Fruit fly (Drosophila melanogaster) whole organism, wandering third instar larva: ENCODE measurements around the gene ova.
A peak's percentile ranks its signal among the peaks of the same experiment; 100 is the strongest.

Experiments used
- Abd-B ChIP-seq: fragments of >200 bp; optimal IDR thresholded peaks from 2 replicates; lab custom pipeline; 2017; ENCODE audit warnings: missing biosample characterization, missing genetic modification characterization
- CG32264 ChIP-seq: fragments of 200-800 bp; sonication (Bioruptor generic); optimal IDR thresholded peaks from 2 replicates; lab custom pipeline; 2016; ENCODE audit warnings: missing biosample characterization, missing genetic modification characterization
- CG9705 ChIP-seq: fragments of 200-800 bp; sonication (Bioruptor generic); optimal IDR thresholded peaks from 2 replicates; lab custom pipeline; 2018; ENCODE audit warnings: missing biosample characterization, mild to moderate bottlenecking, missing genetic modification characterization
- Dfd ChIP-seq: fragments of >200 bp; optimal IDR thresholded peaks from 2 replicates; lab custom pipeline; 2017; ENCODE audit warnings: missing biosample characterization, missing genetic modification characterization
- Dif ChIP-seq: fragments of 200-275, 200-300 bp; sonication (Bioruptor generic); optimal IDR thresholded peaks from 2 replicates; lab custom pipeline; 2018; ENCODE audit warnings: missing biosample characterization, missing genetic modification characterization; ENCODE audit not compliant: partially characterized antibody
- GATAd ChIP-seq: sonication (Bioruptor generic); optimal IDR thresholded peaks from 2 replicates; lab custom pipeline; 2016; ENCODE audit warnings: missing biosample characterization, missing genetic modification characterization
- HLH106 ChIP-seq: fragments of 200-800 bp; optimal IDR thresholded peaks from 3 replicates; lab custom pipeline; 2019; ENCODE audit warnings: missing biosample characterization, mild to moderate bottlenecking, missing genetic modification characterization, moderate library complexity
- Hnf4 ChIP-seq: fragments of 200-800 bp; sonication (Bioruptor generic); optimal IDR thresholded peaks from 2 replicates; lab custom pipeline; 2016; ENCODE audit warnings: missing biosample characterization, mild to moderate bottlenecking, missing genetic modification characterization
- Hr83 ChIP-seq: fragments of 200-300 bp; sonication (Bioruptor generic); optimal IDR thresholded peaks from 2 replicates; lab custom pipeline; 2016; ENCODE audit warnings: missing biosample characterization, mild to moderate bottlenecking, missing genetic modification characterization, moderate library complexity; ENCODE audit not compliant: poor library complexity, severe bottlenecking
- Mio ChIP-seq: sonication (Bioruptor generic); optimal IDR thresholded peaks from 2 replicates; lab custom pipeline; 2016; ENCODE audit warnings: missing biosample characterization, missing genetic modification characterization
- N ChIP-seq: fragments of >200 bp; optimal IDR thresholded peaks from 2 replicates; lab custom pipeline; 2018; ENCODE audit warnings: missing biosample characterization, missing external identifiers, missing genetic modification characterization
- OdsH ChIP-seq: fragments of 200-800 bp; sonication (Bioruptor generic); optimal IDR thresholded peaks from 2 replicates; lab custom pipeline; 2016; ENCODE audit warnings: missing biosample characterization, mild to moderate bottlenecking, missing genetic modification characterization
- Rel ChIP-seq, 2 experiments: fragments of 200-800 bp; sonication (Bioruptor generic) in 1 of 2; optimal IDR thresholded peaks; 2 replicates in 1 of 2; 3 replicates in 1 of 2; lab custom pipeline; 2016 to 2019; ENCODE audit warnings: mild to moderate bottlenecking in 2 of 2, missing biosample characterization in 2 of 2, missing genetic modification characterization in 2 of 2, moderate library complexity in 1 of 2
- brk ChIP-seq: fragments of 200-800 bp; sonication (Bioruptor generic); optimal IDR thresholded peaks from 2 replicates; lab custom pipeline; 2016; ENCODE audit warnings: missing biosample characterization, mild to moderate bottlenecking, missing genetic modification characterization
- dl ChIP-seq, 2 experiments: fragments of 175-275, 200-275 bp in 1 of 2; fragments of 200-275 bp in 1 of 2; sonication (Bioruptor generic); optimal IDR thresholded peaks; lab custom pipeline; 2018; ENCODE audit warnings: mild to moderate bottlenecking in 2 of 2, missing biosample characterization in 2 of 2, missing genetic modification characterization in 2 of 2, moderate library complexity in 2 of 2; ENCODE audit not compliant: partially characterized antibody in 2 of 2, insufficient read depth in 1 of 2
- dmrt93B ChIP-seq: fragments of 200-800 bp; sonication (Bioruptor generic); optimal IDR thresholded peaks from 2 replicates; lab custom pipeline; 2018; ENCODE audit warnings: missing biosample characterization, mild to moderate bottlenecking, missing genetic modification characterization
- dsf ChIP-seq: sonication (Bioruptor generic); optimal IDR thresholded peaks from 2 replicates; lab custom pipeline; 2016; ENCODE audit warnings: missing biosample characterization, missing genetic modification characterization, borderline replicate concordance
- ey ChIP-seq: fragments of 200-800 bp; sonication (Bioruptor generic); optimal IDR thresholded peaks from 2 replicates; lab custom pipeline; 2016; ENCODE audit warnings: missing biosample characterization, missing genetic modification characterization
- fru ChIP-seq: fragments of 200-800 bp; sonication (Bioruptor generic); optimal IDR thresholded peaks from 3 replicates; lab custom pipeline; 2016; ENCODE audit warnings: missing biosample characterization, mild to moderate bottlenecking, missing genetic modification characterization
- h ChIP-seq: fragments of 200-800 bp; sonication (Bioruptor generic); optimal IDR thresholded peaks from 3 replicates; lab custom pipeline; 2016; ENCODE audit warnings: missing biosample characterization, mild to moderate bottlenecking, missing genetic modification characterization
- jim ChIP-seq: fragments of 175-275, 200-325 bp; sonication (Bioruptor generic); optimal IDR thresholded peaks from 2 replicates; lab custom pipeline; 2016; ENCODE audit warnings: missing biosample characterization, mild to moderate bottlenecking, missing genetic modification characterization
- lola ChIP-seq: fragments of >200 bp; optimal IDR thresholded peaks from 2 replicates; lab custom pipeline; 2017; ENCODE audit warnings: missing biosample characterization, missing genetic modification characterization
- pan ChIP-seq: fragments of >200 bp; optimal IDR thresholded peaks from 2 replicates; lab custom pipeline; 2017
- psq ChIP-seq: fragments of 200-800 bp; sonication (Bioruptor generic); optimal IDR thresholded peaks from 3 replicates; lab custom pipeline; 2017; ENCODE audit warnings: missing biosample characterization, mild to moderate bottlenecking, missing genetic modification characterization, moderate library complexity
- rgr ChIP-seq: fragments of 200-800 bp; sonication (Bioruptor generic); optimal IDR thresholded peaks from 3 replicates; lab custom pipeline; 2016; ENCODE audit warnings: missing biosample characterization, mild to moderate bottlenecking, missing genetic modification characterization
- sage ChIP-seq: fragments of 200-800 bp; sonication (Bioruptor generic); optimal IDR thresholded peaks from 2 replicates; lab custom pipeline; 2016; ENCODE audit warnings: missing biosample characterization, mild to moderate bottlenecking, missing genetic modification characterization
- sv ChIP-seq: fragments of 200-800 bp; sonication (Bioruptor generic); optimal IDR thresholded peaks from 3 replicates; lab custom pipeline; 2016; ENCODE audit warnings: missing biosample characterization, missing genetic modification characterization
- tai ChIP-seq: sonication (Bioruptor generic); optimal IDR thresholded peaks from 2 replicates; lab custom pipeline; 2016; ENCODE audit warnings: missing biosample characterization, missing genetic modification characterization
- usp ChIP-seq: fragments of >200 bp; optimal IDR thresholded peaks from 2 replicates; lab custom pipeline; 2017; ENCODE audit warnings: missing biosample characterization, missing genetic modification characterization
- woc ChIP-seq: sonication (Bioruptor generic); optimal IDR thresholded peaks from 2 replicates; lab custom pipeline; 2016; ENCODE audit warnings: missing biosample characterization, mild to moderate bottlenecking, missing genetic modification characterization

The ova gene

dm6 chr2L:10220010-10220409, 11.5 kb downstream of the ova start:
- no peak for TF ChIP-seq pan
- TF ChIP-seq Dif (GFP tag; lab: Kevin White, UChicago), result no peak
- TF ChIP-seq dl (GFP tag; optimal IDR thresholded peaks at IDR 0.05; lab: Kevin White, UChicago; ENCODE audit: insufficient read depth in 1 of 2, partially characterized antibody in 2 of 2), result no peak
- no peak for TF ChIP-seq sv (GFP tag; lab: Kevin White, UChicago)
- no peak for TF ChIP-seq OdsH (GFP tag; lab: Kevin White, UChicago)
- no peak for TF ChIP-seq jim (GFP tag; lab: Kevin White, UChicago)
- no peak for TF ChIP-seq sage (GFP tag; lab: Kevin White, UChicago)
- TF ChIP-seq, all 38 proteins: peak for 0

DNA sequence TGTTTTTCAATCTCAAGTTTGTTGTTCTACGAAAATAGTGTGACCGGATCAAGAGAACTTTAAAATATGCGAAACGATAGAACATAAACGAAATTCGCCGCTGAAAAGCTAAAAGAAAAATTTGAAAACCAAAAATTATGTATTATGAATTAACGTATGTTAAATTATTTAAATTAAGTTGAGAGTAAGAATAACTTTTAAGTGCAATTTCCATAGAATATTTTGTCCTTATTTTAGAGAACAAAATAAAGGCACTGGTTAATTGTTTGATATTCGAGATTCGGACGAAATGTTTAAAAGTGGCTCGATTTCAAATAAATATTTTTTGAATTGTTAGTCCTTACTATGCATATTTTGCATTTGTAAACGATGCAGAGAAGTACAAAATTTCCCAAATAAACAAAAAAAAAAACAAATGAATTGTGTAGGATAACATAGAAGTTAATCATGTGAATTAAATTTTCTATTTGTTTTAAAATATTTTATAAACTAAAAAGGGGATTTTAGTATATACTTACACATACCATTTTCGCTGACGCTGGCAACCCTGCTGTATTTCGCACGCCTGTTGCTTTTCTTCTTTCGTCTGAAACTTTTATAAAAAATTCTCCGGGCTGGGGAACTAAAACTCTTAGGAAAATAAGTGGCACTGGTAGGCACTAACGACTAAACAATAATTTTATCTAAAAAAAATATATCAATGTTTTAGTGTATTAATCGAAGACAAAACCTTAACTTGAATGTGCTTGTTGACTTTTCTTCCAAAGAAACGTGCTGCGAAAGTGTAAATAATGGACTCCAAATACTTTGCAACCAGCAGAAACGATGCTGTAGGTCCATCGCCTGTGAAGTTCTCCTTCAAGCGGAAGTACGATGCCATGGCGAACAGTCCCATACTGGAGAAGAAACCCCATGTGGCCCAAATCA, 20.6 kb downstream of the ova start, which contains the start of the genes CG5727 and ath:
TSS of gene CG5727 (minus strand) at position 51 of the 927 bp plus-strand sequence.
TSS of gene ath (plus strand) at position 513 of the 927 bp plus-strand sequence.
- TF ChIP-seq sv (GFP tag; lab: Kevin White, UChicago), result no peak
- no peak for TF ChIP-seq pan
- TF ChIP-seq CG9705 (GFP tag; lab: Kevin White, UChicago), result no peak
- no peak for TF ChIP-seq HLH106
- peak; percentile 1 for TF ChIP-seq brk
- no peak for TF ChIP-seq Rel (GFP tag; optimal IDR thresholded peaks at IDR 0.05; lab: Kevin White, UChicago)
- peak; percentile 33 for TF ChIP-seq Rel (tag; optimal IDR thresholded peaks at IDR 0.05; lab: Kevin White, UChicago)
- TF ChIP-seq Dif (GFP tag; lab: Kevin White, UChicago), result no peak
- TF ChIP-seq GATAd (GFP tag; lab: Kevin White, UChicago), result no peak
- TF ChIP-seq lola (GFP tag; lab: Kevin White, UChicago), result no peak
- peak; percentile 44 for TF ChIP-seq psq (GFP tag; lab: Kevin White, UChicago)
- TF ChIP-seq dsf (GFP tag; lab: Kevin White, UChicago), result no peak
- no peak for TF ChIP-seq h (GFP tag; lab: Kevin White, UChicago)
- no peak for TF ChIP-seq fru
- no peak for TF ChIP-seq ey (GFP tag; lab: Kevin White, UChicago)
- no peak for TF ChIP-seq dl (GFP tag; optimal IDR thresholded peaks at IDR 0.05; lab: Kevin White, UChicago; ENCODE audit: insufficient read depth in 1 of 2, partially characterized antibody in 2 of 2)
- no peak for TF ChIP-seq Abd-B
- TF ChIP-seq CG32264 (GFP tag; lab: Kevin White, UChicago), result no peak
- TF ChIP-seq Hnf4 (GFP tag; lab: Kevin White, UChicago), result peak; percentile 1
- no peak for TF ChIP-seq tai
- no peak for TF ChIP-seq rgr (GFP tag; lab: Kevin White, UChicago)
- TF ChIP-seq OdsH (GFP tag; lab: Kevin White, UChicago), result no peak
- TF ChIP-seq dmrt93B (GFP tag; lab: Kevin White, UChicago), result no peak
- no peak for TF ChIP-seq sage (GFP tag; lab: Kevin White, UChicago)
- TF ChIP-seq Dfd (GFP tag; lab: Kevin White, UChicago), result no peak
- TF ChIP-seq woc (GFP tag; lab: Kevin White, UChicago), result peak; percentile 50
- no peak for TF ChIP-seq jim (GFP tag; lab: Kevin White, UChicago)
- no peak for TF ChIP-seq N (GFP tag; lab: Kevin White, UChicago)

dm6 chr2L:10208799-10209794, 22.4 kb downstream of the ova start, which contains the start of gene CG5731:
TSS of gene CG5731 (minus strand) at chr2L:10209744.
- TF ChIP-seq woc (GFP tag; lab: Kevin White, UChicago), result no peak
- TF ChIP-seq jim (GFP tag; lab: Kevin White, UChicago), result no peak
- no peak for TF ChIP-seq fru
- TF ChIP-seq h (GFP tag; lab: Kevin White, UChicago), result no peak
- TF ChIP-seq Rel (GFP tag; optimal IDR thresholded peaks at IDR 0.05; lab: Kevin White, UChicago), result no peak
- TF ChIP-seq Rel (tag; optimal IDR thresholded peaks at IDR 0.05; lab: Kevin White, UChicago), result no peak
- no peak for TF ChIP-seq Mio (GFP tag; lab: Kevin White, UChicago)
- no peak for TF ChIP-seq Hr83 (GFP tag; lab: Kevin White, UChicago)
- no peak for TF ChIP-seq OdsH (GFP tag; lab: Kevin White, UChicago)
- no peak for TF ChIP-seq psq (GFP tag; lab: Kevin White, UChicago)
- TF ChIP-seq Hnf4 (GFP tag; lab: Kevin White, UChicago), result no peak
- no peak for TF ChIP-seq sage (GFP tag; lab: Kevin White, UChicago)
- no peak for TF ChIP-seq usp (GFP tag; lab: Kevin White, UChicago)
